Worm (Caenorhabditis elegans) whole organism, young adult: ENCODE measurements around the gene C02F5.13.

ENCODE experiments used
- B0035.1 ChIP-seq: sonication (generic microtip); optimal IDR thresholded peaks from 2 replicates; lab custom pipeline; 2016; ENCODE audit warnings: missing genetic modification characterization, mild to moderate bottlenecking, missing compliant biosample characterization, missing genotype, missing genetic modification reagents
- B0336.3 ChIP-seq: fragments of 200-800 bp; sonication (Bioruptor generic); IDR thresholded peaks from 2 replicates; pipeline ENCODE4 v1.3.6; 2022; ENCODE audit warnings: missing genetic modification characterization, missing compliant biosample characterization
- C17E4.6 ChIP-seq: fragments of 200-800 bp; sonication (Bioruptor generic); IDR thresholded peaks from 2 replicates; pipeline ENCODE4 v1.3.6; 2022; ENCODE audit warnings: missing genetic modification reagents, missing genetic modification characterization, missing compliant biosample characterization
- D2030.7 ChIP-seq: fragments of 200-800 bp; sonication (Bioruptor generic); IDR thresholded peaks from 2 replicates; pipeline ENCODE4 v1.3.6; 2022; ENCODE audit warnings: missing genetic modification reagents, missing genetic modification characterization, missing compliant biosample characterization
- F55B11.4 ChIP-seq: sonication (generic microtip); optimal IDR thresholded peaks from 2 replicates; lab custom pipeline; 2016; ENCODE audit warnings: missing compliant biosample characterization, missing genetic modification characterization, borderline replicate concordance; ENCODE audit not compliant: insufficient read depth
- K11D2.4 ChIP-seq: fragments of 200-800 bp; sonication (Bioruptor generic); IDR thresholded peaks from 2 replicates; pipeline ENCODE4 v1.3.6; 2022; ENCODE audit warnings: missing genetic modification reagents, missing genetic modification characterization, missing compliant biosample characterization
- T26A5.8 ChIP-seq: sonication (generic microtip); optimal IDR thresholded peaks from 2 replicates; lab custom pipeline; 2016; ENCODE audit warnings: missing genetic modification characterization, missing compliant biosample characterization
- Y53F4B.3 ChIP-seq: fragments of 200-800 bp; sonication (Bioruptor generic); IDR thresholded peaks from 2 replicates; pipeline ENCODE4 v1.3.6; 2022; ENCODE audit warnings: missing genetic modification reagents, missing genetic modification characterization, missing compliant biosample characterization
- Y79H2A.3 ChIP-seq: fragments of 200-800 bp; sonication (Bioruptor generic); conservative IDR thresholded peaks from 2 replicates; pipeline ENCODE4 v1.3.6; 2022; ENCODE audit warnings: missing genetic modification reagents, missing genetic modification characterization, missing compliant biosample characterization
- aptf-3 ChIP-seq: fragments of 200-800 bp; sonication (Bioruptor generic); IDR thresholded peaks from 2 replicates; pipeline ENCODE4 v1.3.6; 2022; ENCODE audit warnings: missing genetic modification characterization, missing compliant biosample characterization
- athp-1 ChIP-seq: sonication (generic microtip); optimal IDR thresholded peaks from 2 replicates; lab custom pipeline; 2017; ENCODE audit warnings: mild to moderate bottlenecking, missing genetic modification characterization, missing compliant biosample characterization
- attf-5 ChIP-seq: fragments of 200-800 bp; sonication (Bioruptor generic); optimal IDR thresholded peaks from 2 replicates; lab custom pipeline; 2018; ENCODE audit warnings: mild to moderate bottlenecking, missing genetic modification characterization, missing compliant biosample characterization
- dpff-1 ChIP-seq: sonication (generic microtip); optimal IDR thresholded peaks from 2 replicates; lab custom pipeline; 2017; ENCODE audit warnings: mild to moderate bottlenecking, missing genetic modification characterization, missing compliant biosample characterization
- egl-18 ChIP-seq: fragments of 200-800 bp; sonication (Bioruptor generic); IDR thresholded peaks from 2 replicates; pipeline ENCODE4 v1.3.6; 2022; ENCODE audit warnings: missing genetic modification reagents, missing genetic modification characterization, missing compliant biosample characterization
- egrh-3 ChIP-seq: fragments of 200-800 bp; sonication (Bioruptor generic); IDR thresholded peaks from 2 replicates; pipeline ENCODE4 v1.3.6; 2022; ENCODE audit warnings: missing genetic modification reagents, missing genetic modification characterization, missing compliant biosample characterization
- ekl-4 ChIP-seq: fragments of 200-800 bp; sonication (Bioruptor generic); IDR thresholded peaks from 2 replicates; pipeline ENCODE4 v1.3.6; 2022; ENCODE audit warnings: missing genetic modification reagents, missing genetic modification characterization, missing compliant biosample characterization
- gei-17 ChIP-seq: fragments of 200-800 bp; sonication (Bioruptor generic); optimal IDR thresholded peaks from 2 replicates; lab custom pipeline; 2018; ENCODE audit warnings: mild to moderate bottlenecking, missing genetic modification characterization, missing compliant biosample characterization
- hlh-26 ChIP-seq: fragments of 200-800 bp; sonication (Bioruptor generic); conservative IDR thresholded peaks from 2 replicates; pipeline ENCODE4 v1.3.6; 2022; ENCODE audit warnings: missing genetic modification reagents, missing genetic modification characterization, missing compliant biosample characterization
- hmg-1.2 ChIP-seq: fragments of 200-800 bp; sonication (Bioruptor generic); IDR thresholded peaks from 2 replicates; pipeline ENCODE4 v1.3.6; 2022; ENCODE audit warnings: missing genetic modification reagents, missing genetic modification characterization, missing compliant biosample characterization
- hmg-20 ChIP-seq: fragments of 200-800 bp; sonication (Bioruptor generic); IDR thresholded peaks from 2 replicates; pipeline ENCODE4 v1.3.6; 2022; ENCODE audit warnings: missing genetic modification reagents, missing genetic modification characterization, missing compliant biosample characterization
- hsf-1 ChIP-seq: fragments of 200-800 bp; sonication (Bioruptor generic); IDR thresholded peaks from 2 replicates; pipeline ENCODE4 v1.3.6; 2022; ENCODE audit warnings: missing genetic modification reagents, missing genetic modification characterization, missing compliant biosample characterization
- lag-1 ChIP-seq: fragments of 200-800 bp; sonication (Bioruptor generic); IDR thresholded peaks from 2 replicates; pipeline ENCODE4 v1.3.6; 2022; ENCODE audit warnings: missing genetic modification reagents, missing genetic modification characterization, missing compliant biosample characterization
- let-526 ChIP-seq: fragments of 200-800 bp; sonication (Bioruptor generic); IDR thresholded peaks from 2 replicates; pipeline ENCODE4 v1.3.6; 2022; ENCODE audit warnings: missing genetic modification reagents, missing genetic modification characterization, missing compliant biosample characterization
- lin-26 ChIP-seq: fragments of 200-800 bp; sonication (Bioruptor generic); IDR thresholded peaks from 2 replicates; pipeline ENCODE4 v1.3.6; 2022; ENCODE audit warnings: missing genetic modification reagents, missing genetic modification characterization, missing compliant biosample characterization
- lin-35 ChIP-seq, 3 experiments: fragments of 150-350 bp in 2 of 3; sonication (generic microtip) in 1 of 3; optimal IDR thresholded peaks; 2 replicates each; lab custom pipeline; 2014 to 2018; ENCODE audit warnings: missing biosample characterization in 3 of 3, missing genetic modification characterization in 3 of 3, missing genetic modification reagents in 3 of 3
- lir-1 ChIP-seq: fragments of 200-800 bp; sonication (Bioruptor generic); conservative IDR thresholded peaks from 2 replicates; pipeline ENCODE4 v1.3.6; 2022; ENCODE audit warnings: missing genetic modification reagents, missing genetic modification characterization, missing compliant biosample characterization
- lsy-27 ChIP-seq: sonication (generic microtip); optimal IDR thresholded peaks from 2 replicates; lab custom pipeline; 2017; ENCODE audit warnings: missing genetic modification characterization, mild to moderate bottlenecking, missing compliant biosample characterization, antibody characterized with exemption, missing genotype, borderline replicate concordance; ENCODE audit not compliant: insufficient read depth
- mel-28 ChIP-seq: sonication (generic microtip); optimal IDR thresholded peaks from 2 replicates; lab custom pipeline; 2016; ENCODE audit warnings: borderline replicate concordance, mild to moderate bottlenecking, missing genetic modification characterization, missing compliant biosample characterization
- mes-4 ChIP-seq: sonication (generic microtip); optimal IDR thresholded peaks from 2 replicates; lab custom pipeline; 2016; ENCODE audit warnings: missing genotype, missing genetic modification characterization, missing compliant biosample characterization
- nfya-2 ChIP-seq: fragments of 200-800 bp; sonication (Bioruptor generic); IDR thresholded peaks from 2 replicates; pipeline ENCODE4 v1.3.6; 2022; ENCODE audit warnings: missing genetic modification reagents, missing genetic modification characterization, missing compliant biosample characterization
- nhr-179 ChIP-seq: sonication (generic microtip); optimal IDR thresholded peaks from 2 replicates; lab custom pipeline; 2016; ENCODE audit warnings: mild to moderate bottlenecking, missing genetic modification characterization, missing compliant biosample characterization
- pbrm-1 ChIP-seq: fragments of 200-800 bp; sonication (Bioruptor generic); IDR thresholded peaks from 2 replicates; pipeline ENCODE4 v1.3.6; 2022; ENCODE audit warnings: missing genetic modification reagents, missing genetic modification characterization, missing compliant biosample characterization
- rcor-1 ChIP-seq: fragments of 200-800 bp; sonication (Bioruptor generic); IDR thresholded peaks from 2 replicates; pipeline ENCODE4 v1.3.6; 2022; ENCODE audit warnings: missing genetic modification reagents, missing genetic modification characterization, missing compliant biosample characterization
- somi-1 ChIP-seq: fragments of 200-800 bp; sonication (Bioruptor generic); optimal IDR thresholded peaks from 2 replicates; lab custom pipeline; 2018; ENCODE audit warnings: mild to moderate bottlenecking, missing genetic modification characterization, missing compliant biosample characterization
- sptf-2 ChIP-seq: fragments of 200-800 bp; sonication (Bioruptor generic); optimal IDR thresholded peaks from 2 replicates; lab custom pipeline; 2018; ENCODE audit warnings: mild to moderate bottlenecking, missing genetic modification characterization, missing compliant biosample characterization
- tbp1 ChIP-seq: fragments of 200-800 bp; sonication (Bioruptor generic); optimal IDR thresholded peaks from 2 replicates; lab custom pipeline; 2018; ENCODE audit warnings: mild to moderate bottlenecking, missing genetic modification characterization, missing compliant biosample characterization
- tbx-9 ChIP-seq: sonication (generic microtip); optimal IDR thresholded peaks from 2 replicates; lab custom pipeline; 2016; ENCODE audit warnings: borderline replicate concordance, missing genetic modification characterization, inconsistent platforms, missing compliant biosample characterization
- unc-62 ChIP-seq: fragments of 150-350 bp; optimal IDR thresholded peaks from 2 replicates; lab custom pipeline; 2014; ENCODE audit warnings: missing biosample characterization, missing genetic modification reagents, missing genetic modification characterization
- zfh-2 ChIP-seq: fragments of 200-800 bp; sonication (Bioruptor generic); conservative IDR thresholded peaks from 2 replicates; pipeline ENCODE4 v1.3.6; 2022; ENCODE audit warnings: missing genetic modification reagents, missing genetic modification characterization, missing compliant biosample characterization
- ztf-22 ChIP-seq: fragments of 200-800 bp; sonication (Bioruptor generic); optimal IDR thresholded peaks from 2 replicates; lab custom pipeline; 2018; ENCODE audit warnings: mild to moderate bottlenecking, missing genetic modification characterization, moderate library complexity, missing compliant biosample characterization
- ztf-25 ChIP-seq: fragments of 200-800 bp; sonication (Bioruptor generic); IDR thresholded peaks from 2 replicates; pipeline ENCODE4 v1.3.6; 2022; ENCODE audit warnings: missing genetic modification reagents, missing genetic modification characterization, missing compliant biosample characterization
- ztf-6 ChIP-seq: fragments of 200-800 bp; sonication (Bioruptor generic); IDR thresholded peaks from 2 replicates; pipeline ENCODE4 v1.3.6; 2022; ENCODE audit warnings: missing genetic modification reagents, missing genetic modification characterization, missing compliant biosample characterization

The C02F5.13 gene

DNA sequence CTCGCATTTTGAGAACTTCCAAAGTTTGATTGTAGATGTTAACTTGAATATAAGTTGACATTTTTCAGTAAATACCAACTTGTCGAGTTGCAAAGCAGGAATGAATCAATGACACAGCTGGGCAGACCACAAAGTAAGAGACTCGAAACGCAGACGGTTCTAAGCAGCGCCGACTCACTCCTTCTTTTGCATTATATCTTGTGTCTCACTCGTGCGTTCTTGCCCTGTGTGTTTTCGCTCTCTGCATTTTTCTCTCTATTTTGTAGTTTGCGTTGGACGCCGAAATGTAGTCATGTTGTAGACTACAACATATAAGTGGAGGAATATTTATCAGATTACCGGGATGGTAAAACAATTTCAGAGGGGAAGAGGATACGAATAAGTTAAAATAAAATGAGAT lies 4.3 kb upstream of the C02F5.13 start, which contains the start of gene C02F5.12 (continued):
- TF ChIP-seq tbx-9 (no peak), sptf-2 (GFP tag; lab: Kevin White, UChicago) (no peak), lin-35 (GFP tag; optimal IDR thresholded peaks at IDR 0.05; lab: Kevin White, UChicago) (no peak), ekl-4 (GFP tag; lab: Robert Waterston, UW) (peak; percentile 56), B0035.1 (tag; lab: Kevin White, UChicago) (no peak), ztf-22 (GFP tag; lab: Kevin White, UChicago) (no peak), ztf-6 (GFP tag; lab: Robert Waterston, UW) (no peak), mel-28 (tag; lab: Kevin White, UChicago) (no peak), let-526 (GFP tag; lab: Robert Waterston, UW) (no peak), lin-26 (GFP tag; lab: Robert Waterston, UW) (no peak), lsy-27 (no peak), gei-17 (no peak), unc-62 (GFP tag; lab: Kevin White, UChicago) (no peak), rcor-1 (GFP tag; lab: Robert Waterston, UW) (no peak), somi-1 (GFP tag; lab: Kevin White, UChicago) (no peak), B0336.3 (GFP tag; lab: Robert Waterston, UW) (peak; percentile 42; the same call in 1 of the 2 replicates), T26A5.8 (tag; lab: Kevin White, UChicago) (no peak), dpff-1 (no peak), tbp1 (GFP tag; lab: Kevin White, UChicago) (peak; percentile 25), nfya-2 (0 out of 2 replicates have a peak, but pooled peaks have one; percentile 69), hlh-26 (GFP tag; lab: Robert Waterston, UW) (no peak), lir-1 (GFP tag; lab: Robert Waterston, UW) (no peak), F55B11.4 (tag; lab: Kevin White, UChicago) (no peak), pbrm-1 (peak; percentile 26; the same call in 1 of the 2 replicates), hsf-1 (GFP tag; lab: Robert Waterston, UW) (peak; percentile 40; the same call in 1 of the 2 replicates), zfh-2 (GFP tag; lab: Robert Waterston, UW) (no peak), mes-4 (tag; lab: Kevin White, UChicago) (no peak)

- TF ChIP-seq sptf-2 (GFP tag; lab: Kevin White, UChicago) = no peak
- TF ChIP-seq lin-26 (GFP tag; lab: Robert Waterston, UW) = no peak
- no peak for TF ChIP-seq egl-18 (GFP tag; lab: Robert Waterston, UW)
- peak; percentile 13; the same call in 1 of the 2 replicates for TF ChIP-seq hmg-1.2
Observed at ce11 chrIII:8244052-8244451, 3.1 kb upstream of the C02F5.13 start, which contains the start of the genes pbs-6 and cids-1. Gene pbs-6 (minus strand): TSS chrIII:8244092. Gene cids-1 (plus strand): TSS chrIII:8244445.

DNA sequence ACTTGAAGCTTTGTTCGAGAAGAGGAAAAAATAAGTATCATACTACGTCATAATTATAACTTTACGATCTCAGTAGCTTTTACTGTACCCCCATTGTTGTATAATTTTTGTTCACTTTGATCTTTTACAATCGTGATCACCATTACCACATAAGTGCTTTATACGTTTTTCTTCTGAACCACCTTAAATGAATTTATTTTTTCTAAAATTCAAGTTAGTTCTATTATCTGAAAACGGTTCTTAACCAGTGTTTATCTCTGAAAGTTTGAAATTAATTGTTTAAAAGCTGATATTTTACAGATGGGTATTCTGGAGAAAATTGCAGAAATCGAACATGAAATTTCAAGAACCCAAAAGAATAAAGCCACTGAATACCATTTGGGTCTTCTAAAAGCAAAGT lies 1.6 kb upstream of the C02F5.13 start, which contains the start of gene C02F5.3:
C02F5.3 (plus strand) TSS at position 301 of the 400 bp plus-strand sequence.
- TF ChIP-seq egrh-3 (no peak), lag-1 (GFP tag; lab: Robert Waterston, UW) (no peak), Y79H2A.3 (GFP tag; lab: Robert Waterston, UW) (no peak), mel-28 (tag; lab: Kevin White, UChicago) (no peak), nfya-2 (no peak), C17E4.6 (GFP tag; lab: Robert Waterston, UW) (no peak), ztf-25 (GFP tag; lab: Robert Waterston, UW) (no peak), Y53F4B.3 (no peak), attf-5 (GFP tag; lab: Kevin White, UChicago) (no peak), nhr-179 (no peak), athp-1 (tag; lab: Kevin White, UChicago) (no peak), D2030.7 (GFP tag; lab: Robert Waterston, UW) (no peak), tbp1 (GFP tag; lab: Kevin White, UChicago) (no peak), K11D2.4 (GFP tag; lab: Robert Waterston, UW) (no peak), aptf-3 (GFP tag; lab: Robert Waterston, UW) (no peak), hmg-20 (GFP tag; lab: Robert Waterston, UW) (no peak)
